Worm (Caenorhabditis elegans) whole organism, young adult: ENCODE data around the gene C46A5.6.

Experiments used
- B0019.2 ChIP-seq: fragments of 200-800 bp; sonication (Bioruptor generic); conservative IDR thresholded peaks from 2 replicates; pipeline ENCODE4 v1.3.6; 2022; ENCODE audit warnings: missing genetic modification reagents, missing genetic modification characterization, missing compliant biosample characterization
- D2030.7 ChIP-seq: fragments of 200-800 bp; sonication (Bioruptor generic); IDR thresholded peaks from 2 replicates; pipeline ENCODE4 v1.3.6; 2022; ENCODE audit warnings: missing genetic modification reagents, missing genetic modification characterization, missing compliant biosample characterization
- F23B12.7 ChIP-seq: sonication (generic microtip); optimal IDR thresholded peaks from 2 replicates; lab custom pipeline; 2017; ENCODE audit warnings: missing genetic modification characterization, mild to moderate bottlenecking, missing compliant biosample characterization, antibody characterized with exemption, moderate library complexity; ENCODE audit not compliant: insufficient read depth
- F37B4.10 ChIP-seq: fragments of 200-800 bp; sonication (Bioruptor generic); IDR thresholded peaks from 2 replicates; pipeline ENCODE4 v1.3.6; 2022; ENCODE audit warnings: missing genetic modification characterization, missing compliant biosample characterization
- F49E8.2 ChIP-seq: sonication (generic microtip); optimal IDR thresholded peaks from 3 replicates; lab custom pipeline; 2017; ENCODE audit warnings: missing genetic modification characterization, mild to moderate bottlenecking, missing compliant biosample characterization, antibody characterized with exemption, moderate library complexity; ENCODE audit not compliant: insufficient read depth
- F57A8.1 ChIP-seq: fragments of 200-800 bp; sonication (Bioruptor generic); optimal IDR thresholded peaks from 2 replicates; lab custom pipeline; 2018; ENCODE audit warnings: mild to moderate bottlenecking, missing genetic modification characterization, moderate library complexity, missing compliant biosample characterization
- Y53F4B.3 ChIP-seq: fragments of 200-800 bp; sonication (Bioruptor generic); IDR thresholded peaks from 2 replicates; pipeline ENCODE4 v1.3.6; 2022; ENCODE audit warnings: missing genetic modification reagents, missing genetic modification characterization, missing compliant biosample characterization
- Y53G8AR.9 ChIP-seq: fragments of 200-800 bp; sonication (Bioruptor generic); conservative IDR thresholded peaks from 2 replicates; pipeline ENCODE4 v1.3.6; 2022; ENCODE audit warnings: missing genetic modification reagents, missing genetic modification characterization, missing compliant biosample characterization
- Y95B8A.8 ChIP-seq: fragments of 200-800 bp; sonication (Bioruptor generic); IDR thresholded peaks from 2 replicates; pipeline ENCODE4 v1.3.6; 2022; ENCODE audit warnings: missing genetic modification reagents, missing genetic modification characterization, missing compliant biosample characterization
- ama-1 ChIP-seq, 3 experiments: fragments of 150-350 bp in 1 of 3; sonication (generic microtip) in 2 of 3; optimal IDR thresholded peaks; 2 replicates each; lab custom pipeline; 2014 to 2018; ENCODE audit warnings: missing biosample characterization in 2 of 3, missing genetic modification characterization in 2 of 3, missing genetic modification reagents in 2 of 3
- aptf-3 ChIP-seq: fragments of 200-800 bp; sonication (Bioruptor generic); IDR thresholded peaks from 2 replicates; pipeline ENCODE4 v1.3.6; 2022; ENCODE audit warnings: missing genetic modification characterization, missing compliant biosample characterization
- atf-7 ChIP-seq: sonication (generic microtip); optimal IDR thresholded peaks from 2 replicates; lab custom pipeline; 2017; ENCODE audit warnings: mild to moderate bottlenecking, missing genetic modification characterization, missing compliant biosample characterization
- attf-3 ChIP-seq: fragments of 200-800 bp; sonication (Bioruptor generic); conservative IDR thresholded peaks from 2 replicates; pipeline ENCODE4 v1.3.6; 2022; ENCODE audit warnings: missing genetic modification reagents, missing genetic modification characterization, missing compliant biosample characterization
- ceh-100 ChIP-seq: fragments of 200-800 bp; sonication (Bioruptor generic); IDR thresholded peaks from 2 replicates; pipeline ENCODE4 v1.3.6; 2022; ENCODE audit warnings: missing genetic modification reagents, missing genetic modification characterization, missing compliant biosample characterization
- ceh-91 ChIP-seq: fragments of 200-800 bp; sonication (Bioruptor generic); IDR thresholded peaks from 2 replicates; pipeline ENCODE4 v1.3.6; 2022; ENCODE audit warnings: missing genetic modification reagents, missing genetic modification characterization, missing compliant biosample characterization
- dox-1 ChIP-seq: fragments of 200-800 bp; sonication (Bioruptor generic); IDR thresholded peaks from 2 replicates; pipeline ENCODE4 v1.3.6; 2022; ENCODE audit warnings: missing genetic modification reagents, missing genetic modification characterization, missing compliant biosample characterization
- egl-18 ChIP-seq: fragments of 200-800 bp; sonication (Bioruptor generic); IDR thresholded peaks from 2 replicates; pipeline ENCODE4 v1.3.6; 2022; ENCODE audit warnings: missing genetic modification reagents, missing genetic modification characterization, missing compliant biosample characterization
- let-607 ChIP-seq, 2 experiments: fragments of 200-800 bp in 1 of 2; sonication (Bioruptor generic) in 1 of 2; sonication (generic microtip) in 1 of 2; optimal IDR thresholded peaks; 2 replicates each; lab custom pipeline; 2016 to 2018; ENCODE audit warnings: mild to moderate bottlenecking in 2 of 2, missing compliant biosample characterization in 2 of 2, missing genetic modification characterization in 2 of 2, moderate library complexity in 2 of 2, missing genotype in 1 of 2
- lin-40 ChIP-seq: sonication (generic microtip); optimal IDR thresholded peaks from 2 replicates; lab custom pipeline; 2016; ENCODE audit warnings: missing genetic modification characterization, mild to moderate bottlenecking, missing compliant biosample characterization, missing genotype, missing genetic modification reagents
- lir-1 ChIP-seq: fragments of 200-800 bp; sonication (Bioruptor generic); conservative IDR thresholded peaks from 2 replicates; pipeline ENCODE4 v1.3.6; 2022; ENCODE audit warnings: missing genetic modification reagents, missing genetic modification characterization, missing compliant biosample characterization
- lsl-1 ChIP-seq: fragments of 200-800 bp; sonication (Bioruptor generic); optimal IDR thresholded peaks from 2 replicates; lab custom pipeline; 2018; ENCODE audit warnings: mild to moderate bottlenecking, missing genetic modification characterization, moderate library complexity, missing compliant biosample characterization
- madf-6 ChIP-seq: fragments of 200-800 bp; sonication (Bioruptor generic); IDR thresholded peaks from 2 replicates; pipeline ENCODE4 v1.3.6; 2022; ENCODE audit warnings: missing genetic modification reagents, missing genetic modification characterization, missing compliant biosample characterization
- madf-8 ChIP-seq: fragments of 200-800 bp; sonication (Bioruptor generic); conservative IDR thresholded peaks from 2 replicates; pipeline ENCODE4 v1.3.6; 2022; ENCODE audit warnings: missing genetic modification reagents, missing genetic modification characterization, missing compliant biosample characterization
- mcd-1 ChIP-seq: fragments of 200-800 bp; sonication (Bioruptor generic); IDR thresholded peaks from 2 replicates; pipeline ENCODE4 v1.3.6; 2022; ENCODE audit warnings: missing genetic modification reagents, missing genetic modification characterization, missing compliant biosample characterization
- nfyb-1 ChIP-seq: fragments of 200-800 bp; sonication (Bioruptor generic); IDR thresholded peaks from 2 replicates; pipeline ENCODE4 v1.3.6; 2022; ENCODE audit warnings: missing genetic modification reagents, missing genetic modification characterization, missing compliant biosample characterization
- nhr-120 ChIP-seq: fragments of 200-800 bp; sonication (Bioruptor generic); IDR thresholded peaks from 2 replicates; pipeline ENCODE4 v1.3.6; 2022; ENCODE audit warnings: missing genetic modification characterization, missing compliant biosample characterization
- nhr-179 ChIP-seq: sonication (generic microtip); optimal IDR thresholded peaks from 2 replicates; lab custom pipeline; 2016; ENCODE audit warnings: mild to moderate bottlenecking, missing genetic modification characterization, missing compliant biosample characterization
- nhr-27 ChIP-seq: fragments of 200-800 bp; sonication (Bioruptor generic); optimal IDR thresholded peaks from 2 replicates; lab custom pipeline; 2018; ENCODE audit warnings: mild to moderate bottlenecking, missing genetic modification characterization, moderate library complexity, missing compliant biosample characterization
- nhr-80 ChIP-seq: sonication (generic microtip); optimal IDR thresholded peaks from 2 replicates; lab custom pipeline; 2016; ENCODE audit warnings: missing genetic modification characterization, missing compliant biosample characterization
- rcor-1 ChIP-seq: fragments of 200-800 bp; sonication (Bioruptor generic); IDR thresholded peaks from 2 replicates; pipeline ENCODE4 v1.3.6; 2022; ENCODE audit warnings: missing genetic modification reagents, missing genetic modification characterization, missing compliant biosample characterization
- repo-1 ChIP-seq: sonication (generic microtip); optimal IDR thresholded peaks from 2 replicates; lab custom pipeline; 2017; ENCODE audit warnings: mild to moderate bottlenecking, missing genetic modification characterization, missing compliant biosample characterization
- rpc-1 ChIP-seq, 2 experiments: fragments of 150-350 bp in 1 of 2; sonication (generic microtip) in 1 of 2; optimal IDR thresholded peaks; 2 replicates each; lab custom pipeline; 2014 to 2018; ENCODE audit warnings: missing biosample characterization in 1 of 2, missing genetic modification characterization in 1 of 2, missing genetic modification reagents in 1 of 2, missing genotype in 1 of 2
- sdz-38 ChIP-seq: sonication (generic microtip); optimal IDR thresholded peaks from 2 replicates; lab custom pipeline; 2016; ENCODE audit warnings: missing genotype, missing genetic modification characterization, missing compliant biosample characterization
- snpc-1.3 ChIP-seq: sonication (generic microtip); optimal IDR thresholded peaks from 2 replicates; lab custom pipeline; 2017; ENCODE audit warnings: missing genetic modification characterization, mild to moderate bottlenecking, missing compliant biosample characterization, antibody characterized with exemption, moderate library complexity, missing genotype, missing genetic modification reagents; ENCODE audit not compliant: insufficient read depth
- snpc-3.4 ChIP-seq: sonication (generic microtip); optimal IDR thresholded peaks from 2 replicates; lab custom pipeline; 2017; ENCODE audit warnings: missing genetic modification characterization, mild to moderate bottlenecking, missing compliant biosample characterization, antibody characterized with exemption, moderate library complexity, missing genotype, missing genetic modification reagents
- tbp1 ChIP-seq: fragments of 200-800 bp; sonication (Bioruptor generic); optimal IDR thresholded peaks from 2 replicates; lab custom pipeline; 2018; ENCODE audit warnings: mild to moderate bottlenecking, missing genetic modification characterization, missing compliant biosample characterization
- ztf-22 ChIP-seq: fragments of 200-800 bp; sonication (Bioruptor generic); optimal IDR thresholded peaks from 2 replicates; lab custom pipeline; 2018; ENCODE audit warnings: mild to moderate bottlenecking, missing genetic modification characterization, moderate library complexity, missing compliant biosample characterization
- ztf-25 ChIP-seq: fragments of 200-800 bp; sonication (Bioruptor generic); IDR thresholded peaks from 2 replicates; pipeline ENCODE4 v1.3.6; 2022; ENCODE audit warnings: missing genetic modification reagents, missing genetic modification characterization, missing compliant biosample characterization
- ztf-28 ChIP-seq: fragments of 200-800 bp; sonication (Bioruptor generic); IDR thresholded peaks from 2 replicates; pipeline ENCODE4 v1.3.6; 2022; ENCODE audit warnings: missing genetic modification reagents, missing genetic modification characterization, missing compliant biosample characterization

The C46A5.6 gene

DNA sequence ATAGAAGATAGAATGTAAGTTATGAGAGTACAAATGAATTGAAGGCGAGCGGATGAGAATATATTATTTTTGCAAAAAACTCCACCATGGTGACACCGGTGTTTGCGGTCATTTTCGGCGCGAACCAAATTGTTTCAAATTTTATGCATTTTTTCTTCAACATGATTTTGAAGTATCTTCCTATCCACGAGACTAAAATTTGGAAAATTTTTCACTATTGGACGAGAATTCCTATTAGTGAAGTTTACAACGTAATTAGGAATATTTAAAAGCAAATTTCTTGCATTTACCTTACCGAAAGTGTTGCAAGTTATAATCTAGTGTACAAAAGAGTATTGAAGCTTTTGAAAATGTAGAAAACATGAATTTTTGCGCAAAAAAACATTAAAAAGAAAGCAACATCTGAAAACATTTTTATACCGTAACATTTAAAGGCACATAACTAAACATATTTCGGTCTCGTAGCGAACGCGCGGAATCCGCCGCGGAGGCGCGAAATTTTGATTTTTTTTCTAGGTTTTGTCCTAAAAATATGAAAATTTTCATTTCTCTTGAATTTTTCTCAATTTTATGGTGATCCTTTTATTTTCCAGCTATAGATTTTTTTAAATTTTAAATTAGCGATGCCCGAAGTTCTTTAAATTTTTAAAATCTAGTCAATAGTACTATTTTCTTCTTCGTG is 32.9 kb upstream of the C46A5.6 start, which contains the start of gene sgo-1 (continued):
- peak; percentile 99 for TF ChIP-seq D2030.7 (GFP tag; lab: Robert Waterston, UW)
- TF ChIP-seq ztf-22 (GFP tag; lab: Kevin White, UChicago): no peak
- peak; percentile 98 for TF ChIP-seq madf-8 (GFP tag; lab: Robert Waterston, UW)
- no peak for TF ChIP-seq sdz-38
- TF ChIP-seq aptf-3 (GFP tag; lab: Robert Waterston, UW): no peak
- TF ChIP-seq nhr-120 (GFP tag; lab: Robert Waterston, UW): no peak
- no peak for TF ChIP-seq lin-40
- peak; percentile 85 for TF ChIP-seq snpc-1.3 (tag; lab: Kevin White, UChicago)
- peak; percentile 67 for TF ChIP-seq tbp1 (GFP tag; lab: Kevin White, UChicago)
- TF ChIP-seq F23B12.7 (tag; lab: Kevin White, UChicago): no peak
- peak; percentile 90 for TF ChIP-seq Y53G8AR.9 (GFP tag; lab: Robert Waterston, UW)
- TF ChIP-seq B0019.2 (GFP tag; lab: Robert Waterston, UW): peak; percentile 90
- no peak for TF ChIP-seq repo-1 (tag; lab: Kevin White, UChicago)
- TF ChIP-seq Y95B8A.8: peak; percentile 98
- peak; percentile 85 for TF ChIP-seq F49E8.2
- TF ChIP-seq attf-3 (GFP tag; lab: Robert Waterston, UW): peak; percentile 41; the same call in 1 of the 2 replicates
- TF ChIP-seq mcd-1 (GFP tag; lab: Robert Waterston, UW): peak; percentile 78
- peak; percentile 73; the same call in 1 of the 2 replicates for TF ChIP-seq ztf-28 (GFP tag; lab: Robert Waterston, UW)
- no peak for TF ChIP-seq ama-1 (optimal IDR thresholded peaks at IDR 0.05; lab: Kevin White, UChicago)
- no peak for TF ChIP-seq ama-1 (GFP tag; optimal IDR thresholded peaks at IDR 0.05; lab: Kevin White, UChicago)
- TF ChIP-seq lir-1: peak; percentile 69; the same call in 1 of the 2 replicates
- TF ChIP-seq egl-18: no peak
- TF ChIP-seq madf-6 (GFP tag; lab: Robert Waterston, UW): peak; percentile 100
- peak; percentile 49; the same call in 1 of the 2 replicates for TF ChIP-seq Y53F4B.3 (GFP tag; lab: Robert Waterston, UW)
- peak; percentile 91 for TF ChIP-seq dox-1 (GFP tag; lab: Robert Waterston, UW)
- peak; percentile 95 for TF ChIP-seq snpc-3.4 (tag; lab: Kevin White, UChicago)
- peak; percentile 66; the same call in 1 of the 2 replicates for TF ChIP-seq ceh-100 (GFP tag; lab: Robert Waterston, UW)
- TF ChIP-seq nhr-179 (tag; lab: Kevin White, UChicago): no peak
- no peak for TF ChIP-seq ztf-25
- no peak for TF ChIP-seq atf-7 (tag; lab: Kevin White, UChicago)
- no peak for TF ChIP-seq rpc-1 (optimal IDR thresholded peaks at IDR 0.05; lab: Kevin White, UChicago)
- TF ChIP-seq rpc-1 (tag; optimal IDR thresholded peaks at IDR 0.05; lab: Kevin White, UChicago): no peak
- TF ChIP-seq nhr-80 (tag; lab: Kevin White, UChicago): no peak
- TF ChIP-seq nhr-27: no peak
- peak; percentile 97 for TF ChIP-seq lsl-1
- no peak for TF ChIP-seq F37B4.10 (GFP tag; lab: Robert Waterston, UW)
- peak; percentile 98 for TF ChIP-seq ceh-91 (GFP tag; lab: Robert Waterston, UW)
- TF ChIP-seq nfyb-1 (GFP tag; lab: Robert Waterston, UW): peak; percentile 62; the same call in 1 of the 2 replicates
- TF ChIP-seq F57A8.1 (GFP tag; lab: Kevin White, UChicago): no peak
- TF ChIP-seq rcor-1 (GFP tag; lab: Robert Waterston, UW): peak; percentile 93
- no peak for TF ChIP-seq let-607 (tag; optimal IDR thresholded peaks at IDR 0.05; lab: Kevin White, UChicago)
